Worm (Caenorhabditis elegans) whole organism, L4/young adult: Measurements from ENCODE around the gene sru-45.

Experiments
- W03F9.2 ChIP-seq: fragments of 150-350 bp; optimal IDR thresholded peaks from 2 replicates; lab custom pipeline; 2014; ENCODE audit warnings: missing biosample characterization, missing genetic modification characterization
- dao-5 ChIP-seq: sonication (generic microtip); optimal IDR thresholded peaks from 2 replicates; lab custom pipeline; 2016; ENCODE audit warnings: missing genotype, missing genetic modification characterization, moderate library complexity, missing compliant biosample characterization

DNA sequence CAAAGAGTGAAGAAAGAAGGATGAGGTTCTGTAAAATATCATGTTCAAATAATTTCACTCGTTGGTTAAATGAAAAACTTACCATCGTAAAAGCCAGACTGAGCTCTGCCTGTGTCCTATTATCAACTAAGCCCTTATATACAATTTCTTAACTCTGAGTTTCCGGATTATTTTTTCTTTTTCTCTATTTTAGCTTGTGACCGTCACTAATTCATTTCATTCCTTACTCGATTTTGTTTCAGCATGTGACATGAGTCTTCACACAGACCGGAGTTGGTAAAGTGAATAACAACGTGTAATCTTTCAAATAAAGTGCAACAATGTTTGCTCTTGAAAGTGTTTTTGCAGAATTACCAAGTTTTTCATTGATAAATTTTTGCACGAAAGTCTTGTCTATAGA lies 31.7 kb upstream of the sru-45 start, which contains the start of gene cpr-2:
- TF ChIP-seq dao-5 = no peak
- no peak for TF ChIP-seq W03F9.2
